Worm (Caenorhabditis elegans) whole organism, L1 larva: ENCODE measurements around the gene str-38.

Source experiments
- C16A3.4 ChIP-seq: fragments of 150-350 bp; optimal IDR thresholded peaks from 2 replicates; lab custom pipeline; 2014; ENCODE audit warnings: missing biosample characterization, missing genetic modification characterization
- C34B4.2 ChIP-seq: sonication (generic microtip); optimal IDR thresholded peaks from 2 replicates; lab custom pipeline; 2017; ENCODE audit warnings: mild to moderate bottlenecking, missing genetic modification characterization, missing compliant biosample characterization
- F16B12.6 ChIP-seq: fragments of 150-350 bp; optimal IDR thresholded peaks from 2 replicates; lab custom pipeline; 2014; ENCODE audit warnings: missing biosample characterization, missing genetic modification characterization
- ceh-63 ChIP-seq: fragments of 200-800 bp; sonication (Bioruptor generic); optimal IDR thresholded peaks from 2 replicates; lab custom pipeline; 2018; ENCODE audit warnings: mild to moderate bottlenecking, missing genetic modification characterization, missing compliant biosample characterization
- ceh-90 ChIP-seq: sonication (generic microtip); optimal IDR thresholded peaks from 2 replicates; lab custom pipeline; 2016; ENCODE audit warnings: missing genetic modification characterization, missing compliant biosample characterization
- efl-3 ChIP-seq: fragments of 200-800 bp; sonication (Bioruptor generic); optimal IDR thresholded peaks from 2 replicates; lab custom pipeline; 2018; ENCODE audit warnings: mild to moderate bottlenecking, missing genetic modification characterization, missing compliant biosample characterization
- elt-2 ChIP-seq: sonication (generic microtip); optimal IDR thresholded peaks from 2 replicates; lab custom pipeline; 2016; ENCODE audit warnings: missing genetic modification characterization, mild to moderate bottlenecking, inconsistent platforms, missing compliant biosample characterization, missing genetic modification reagents
- fkh-10 ChIP-seq: sonication (generic microtip); optimal IDR thresholded peaks from 2 replicates; lab custom pipeline; 2017; ENCODE audit warnings: missing biosample characterization, missing genetic modification reagents, missing genetic modification characterization
- fkh-4 ChIP-seq: sonication (generic microtip); optimal IDR thresholded peaks from 2 replicates; lab custom pipeline; 2016; ENCODE audit warnings: missing compliant biosample characterization, missing genetic modification characterization, borderline replicate concordance
- fkh-8 ChIP-seq: sonication (generic microtip); optimal IDR thresholded peaks from 2 replicates; lab custom pipeline; 2016; ENCODE audit warnings: mild to moderate bottlenecking, missing genetic modification characterization, missing compliant biosample characterization
- fos-1 ChIP-seq: fragments of 150-350 bp; optimal IDR thresholded peaks from 2 replicates; lab custom pipeline; 2014; ENCODE audit warnings: missing biosample characterization, missing genetic modification characterization
- hlh-17 ChIP-seq: fragments of 200-800 bp; sonication (Bioruptor generic); optimal IDR thresholded peaks from 2 replicates; lab custom pipeline; 2018; ENCODE audit warnings: missing genetic modification characterization, mild to moderate bottlenecking, missing compliant biosample characterization, moderate library complexity, borderline replicate concordance
- hlh-4 ChIP-seq: sonication (generic microtip); optimal IDR thresholded peaks from 2 replicates; lab custom pipeline; 2016; ENCODE audit warnings: mild to moderate bottlenecking, missing genetic modification characterization, missing compliant biosample characterization
- irx-1 ChIP-seq: sonication (generic microtip); optimal IDR thresholded peaks from 2 replicates; lab custom pipeline; 2016; ENCODE audit warnings: missing genetic modification characterization, missing compliant biosample characterization
- lin-14 ChIP-seq: fragments of 200-800 bp; sonication (Bioruptor generic); optimal IDR thresholded peaks from 2 replicates; lab custom pipeline; 2018; ENCODE audit warnings: mild to moderate bottlenecking, missing genetic modification characterization, moderate library complexity, missing compliant biosample characterization
- lir-3 ChIP-seq: sonication (generic microtip); optimal IDR thresholded peaks from 2 replicates; lab custom pipeline; 2016; ENCODE audit warnings: mild to moderate bottlenecking, missing genetic modification characterization, moderate library complexity, missing compliant biosample characterization; ENCODE audit not compliant: poor library complexity
- nhr-12 ChIP-seq: sonication (generic microtip); optimal IDR thresholded peaks from 2 replicates; lab custom pipeline; 2017; ENCODE audit warnings: missing biosample characterization, missing genetic modification characterization
- nhr-19 ChIP-seq: fragments of 200-800 bp; sonication (Bioruptor generic); conservative IDR thresholded peaks from 2 replicates; pipeline ENCODE4 v1.3.6; 2022; ENCODE audit warnings: missing genetic modification characterization, missing compliant biosample characterization
- nhr-71 ChIP-seq: sonication (generic microtip); optimal IDR thresholded peaks from 2 replicates; lab custom pipeline; 2016; ENCODE audit warnings: mild to moderate bottlenecking, missing genetic modification characterization, moderate library complexity, missing compliant biosample characterization
- nhr-77 ChIP-seq: fragments of 150-350 bp; optimal IDR thresholded peaks from 2 replicates; lab custom pipeline; 2014; ENCODE audit warnings: missing biosample characterization, missing genetic modification characterization
- nhr-85 ChIP-seq: sonication (generic microtip); peaks from one replicate; lab custom pipeline; 2016; ENCODE audit warnings: missing genetic modification characterization, inconsistent platforms, missing compliant biosample characterization
- rnt-1 ChIP-seq: sonication (generic microtip); optimal IDR thresholded peaks from 2 replicates; lab custom pipeline; 2016; ENCODE audit warnings: mild to moderate bottlenecking, missing genetic modification characterization, moderate library complexity, missing compliant biosample characterization
- swsn-7 ChIP-seq: sonication (generic microtip); optimal IDR thresholded peaks from 2 replicates; lab custom pipeline; 2016; ENCODE audit warnings: missing genetic modification characterization, missing compliant biosample characterization
- unc-130 ChIP-seq: fragments of 150-350 bp; optimal IDR thresholded peaks from 2 replicates; lab custom pipeline; 2017; ENCODE audit warnings: missing biosample characterization, missing genetic modification characterization, inconsistent platforms
- unc-62 ChIP-seq: fragments of 150-350 bp; optimal IDR thresholded peaks from 2 replicates; lab custom pipeline; 2014; ENCODE audit warnings: missing biosample characterization, missing genetic modification reagents, missing genetic modification characterization
- xbp-1 ChIP-seq: sonication (generic microtip); optimal IDR thresholded peaks from 2 replicates; lab custom pipeline; 2016; ENCODE audit warnings: missing genetic modification characterization, missing compliant biosample characterization
- zag-1 ChIP-seq: fragments of 150-350 bp; optimal IDR thresholded peaks from 2 replicates; lab custom pipeline; 2014; ENCODE audit warnings: missing biosample characterization, missing genetic modification characterization
- zip-4 ChIP-seq: fragments of 200-800 bp; sonication (Bioruptor generic); optimal IDR thresholded peaks from 2 replicates; lab custom pipeline; 2018; ENCODE audit warnings: mild to moderate bottlenecking, missing genetic modification characterization, moderate library complexity, missing compliant biosample characterization
- ztf-11 ChIP-seq, 2 experiments: sonication (generic microtip); optimal IDR thresholded peaks; 2 replicates each; lab custom pipeline; 2016 to 2017; ENCODE audit warnings: missing genetic modification characterization in 2 of 2, missing biosample characterization in 1 of 2, missing compliant biosample characterization in 1 of 2
- ztf-4 ChIP-seq: fragments of 150-350 bp; optimal IDR thresholded peaks from 2 replicates; lab custom pipeline; 2014; ENCODE audit warnings: missing biosample characterization, missing genetic modification characterization

The str-38 gene

ce11 chrV:15685599-15685998 lies 46.5 kb downstream of the str-38 start, which contains the start of gene nhr-196 (continued):
- no peak for TF ChIP-seq zag-1 (tag; lab: Kevin White, UChicago)
- TF ChIP-seq nhr-19 (GFP tag; lab: Robert Waterston, UW) = no peak
- peak; percentile 24 for TF ChIP-seq fkh-4 (tag; lab: Kevin White, UChicago)
- no peak for TF ChIP-seq ztf-4 (tag; lab: Kevin White, UChicago)
- no peak for TF ChIP-seq C34B4.2 (tag; lab: Kevin White, UChicago)
- TF ChIP-seq hlh-17 = no peak
- TF ChIP-seq rnt-1 (tag; lab: Kevin White, UChicago) = no peak
- TF ChIP-seq nhr-85 = no peak
- TF ChIP-seq swsn-7 (tag; lab: Kevin White, UChicago) = no peak
- no peak for TF ChIP-seq ztf-11 (tag; optimal IDR thresholded peaks at IDR 0.05; lab: Kevin White, UChicago)
- no peak for TF ChIP-seq nhr-77 (tag; lab: Kevin White, UChicago)
- TF ChIP-seq elt-2 (tag; lab: Kevin White, UChicago) = no peak
- TF ChIP-seq lin-14 (GFP tag; lab: Kevin White, UChicago) = no peak
- TF ChIP-seq xbp-1 (tag; lab: Kevin White, UChicago) = no peak
- TF ChIP-seq ceh-63 = no peak
- no peak for TF ChIP-seq unc-130 (tag; lab: Kevin White, UChicago)
- peak; percentile 17 for TF ChIP-seq nhr-71
- TF ChIP-seq F16B12.6 (tag; lab: Kevin White, UChicago) = no peak
- no peak for TF ChIP-seq efl-3
- TF ChIP-seq C16A3.4 (tag; lab: Kevin White, UChicago) = no peak
- no peak for TF ChIP-seq irx-1 (tag; lab: Kevin White, UChicago)
- TF ChIP-seq zip-4 (GFP tag; lab: Kevin White, UChicago) = no peak
- no peak for TF ChIP-seq hlh-4
- no peak for TF ChIP-seq fkh-10
- TF ChIP-seq unc-62 (GFP tag; lab: Kevin White, UChicago) = no peak
- TF ChIP-seq nhr-12 (tag; lab: Kevin White, UChicago) = no peak
- no peak for TF ChIP-seq fos-1 (tag; lab: Kevin White, UChicago)
- no peak for TF ChIP-seq lir-3 (tag; lab: Kevin White, UChicago)
- TF ChIP-seq fkh-8 (tag; lab: Kevin White, UChicago) = peak; percentile 66
- TF ChIP-seq ceh-90 (tag; lab: Kevin White, UChicago) = no peak
